Worm (Caenorhabditis elegans): ENCODE results near the gene Y47D3B.12.

Y47D3B.12 gene

ce11 chrIII:11377880-11378279 is 24.9 kb upstream of the Y47D3B.12 start, which contains the start of gene dpy-18:
Gene dpy-18 (minus strand): TSS chrIII:11377980.
- no peak for TF ChIP-seq pqm-1 (tag; optimal IDR thresholded peaks at IDR 0.05)
- TF ChIP-seq mdl-1 (tag; optimal IDR thresholded peaks at IDR 0.05): no peak
- TF ChIP-seq Y75B8A.6 (GFP tag; IDR thresholded peaks at IDR 0.05): no peak
- TF ChIP-seq dmd-9 (GFP tag; IDR thresholded peaks at IDR 0.05): no peak
- TF ChIP-seq zip-2 (tag; optimal IDR thresholded peaks at IDR 0.05): no peak
- TF ChIP-seq spr-3 (GFP tag; optimal IDR thresholded peaks at IDR 0.05): no peak
- TF ChIP-seq nhr-102 (tag; optimal IDR thresholded peaks at IDR 0.05): no peak

- TF ChIP-seq mep-1 (tag; optimal IDR thresholded peaks at IDR 0.05) (peak; percentile 5), madf-9 (GFP tag; conservative IDR thresholded peaks at IDR 0.05) (no peak)
These were observed 24.4 kb upstream of the Y47D3B.12 start for ce11 chrIII:11378450-11378849.

ce11 chrIII:11378910-11379309 is 23.9 kb upstream of the Y47D3B.12 start:
- TF ChIP-seq egl-43 (GFP tag; IDR thresholded peaks at IDR 0.05) (no peak), skn-1 (tag; optimal IDR thresholded peaks at IDR 0.05) (no peak), lin-15B (tag; optimal IDR thresholded peaks at IDR 0.05) (no peak), F37D6.2 (tag; optimal IDR thresholded peaks at IDR 0.05) (no peak), ZK546.5 (tag; optimal IDR thresholded peaks at IDR 0.05) (no peak), sdz-12 (GFP tag; optimal IDR thresholded peaks at IDR 0.05) (no peak), nhr-76 (tag; optimal IDR thresholded peaks at IDR 0.05) (no peak), fos-1 (tag; optimal IDR thresholded peaks at IDR 0.05) (no peak), hif-1 (tag; optimal IDR thresholded peaks at IDR 0.05) (peak in 1 of 2 experiments; percentile 79)

ce11 chrIII:11380555-11380954 is 22.3 kb upstream of the Y47D3B.12 start:
- TF ChIP-seq nhr-41 (GFP tag; IDR thresholded peaks at IDR 0.05) (no peak), tra-1 (GFP tag; IDR thresholded peaks at IDR 0.05) (no peak), set-16 (GFP tag; IDR thresholded peaks at IDR 0.05) (no peak), aha-1 (tag) (no peak), mxl-2 (GFP tag; conservative IDR thresholded peaks at IDR 0.05) (no peak), pha-4 (GFP tag; IDR thresholded peaks at IDR 0.05) (no peak), pha-4 (tag; optimal IDR thresholded peaks at IDR 0.05) (no peak), hif-1 (tag; optimal IDR thresholded peaks at IDR 0.05) (no peak), daf-12 (tag; optimal IDR thresholded peaks at IDR 0.05) (no peak), nhr-28 (tag; optimal IDR thresholded peaks at IDR 0.05) (peak; percentile 21), spr-3 (GFP tag; optimal IDR thresholded peaks at IDR 0.05) (no peak), lin-15B (tag; optimal IDR thresholded peaks at IDR 0.05) (no peak), nhr-102 (tag; optimal IDR thresholded peaks at IDR 0.05) (no peak), vab-7 (GFP tag; IDR thresholded peaks at IDR 0.05) (no peak), duxl-1 (tag; optimal IDR thresholded peaks at IDR 0.05; ENCODE audit: poor library complexity) (no peak), lin-38 (GFP tag; IDR thresholded peaks at IDR 0.05) (no peak), lir-3 (tag; optimal IDR thresholded peaks at IDR 0.05) (no peak), dve-1 (tag; optimal IDR thresholded peaks at IDR 0.05; ENCODE audit: insufficient read depth) (no peak), ctbp-1 (GFP tag; IDR thresholded peaks at IDR 0.05) (no peak), R02D3.7 (tag; optimal IDR thresholded peaks at IDR 0.05) (no peak), ceh-82 (tag; optimal IDR thresholded peaks at IDR 0.05) (no peak), lin-29 (GFP tag; IDR thresholded peaks at IDR 0.05) (no peak), nhr-48 (tag; optimal IDR thresholded peaks at IDR 0.05) (no peak), zip-2 (tag; optimal IDR thresholded peaks at IDR 0.05) (no peak), F10B5.3 (tag; optimal IDR thresholded peaks at IDR 0.05) (no peak), ceh-20 (GFP tag; IDR thresholded peaks at IDR 0.05) (no peak), F26F4.8 (GFP tag; conservative IDR thresholded peaks at IDR 0.05) (no peak), Y48G9A.11 (GFP tag; IDR thresholded peaks at IDR 0.05) (no peak), F37D6.2 (tag; optimal IDR thresholded peaks at IDR 0.05) (no peak), ceh-62 (tag; optimal IDR thresholded peaks at IDR 0.05) (no peak), mes-2 (tag; optimal IDR thresholded peaks at IDR 0.05; ENCODE audit: poor library complexity, severe bottlenecking) (peak; percentile 27), daf-19 (GFP tag; conservative IDR thresholded peaks at IDR 0.05) (no peak), sdz-12 (GFP tag; optimal IDR thresholded peaks at IDR 0.05) (no peak), attf-4 (tag; optimal IDR thresholded peaks at IDR 0.05) (no peak), snpc-4 (tag; optimal IDR thresholded peaks at IDR 0.05) (no peak), rbr-2 (tag; optimal IDR thresholded peaks at IDR 0.05) (no peak)

All from whole organism, L4 larva.